Fruit fly (Drosophila melanogaster) whole organism, prepupa: Measurements from ENCODE around the gene Chrac-14.

Experiments used
- CG10631 ChIP-seq: fragments of 200-800 bp; sonication (Bioruptor generic); optimal IDR thresholded peaks from 2 replicates; lab custom pipeline; 2016; ENCODE audit warnings: missing biosample characterization, missing genetic modification characterization
- CG10669 ChIP-seq: fragments of 200-800 bp; sonication (Bioruptor generic); optimal IDR thresholded peaks from 3 replicates; lab custom pipeline; 2018; ENCODE audit warnings: missing biosample characterization, mild to moderate bottlenecking, missing genetic modification characterization, moderate library complexity
- CG11294 ChIP-seq: fragments of 200-800 bp; sonication (Bioruptor generic); IDR thresholded peaks from 2 replicates; pipeline ENCODE4 v1.3.6; 2022; ENCODE audit warnings: missing biosample characterization, missing genetic modification characterization
- CG11762 ChIP-seq: fragments of 200-800 bp; sonication (Bioruptor generic); optimal IDR thresholded peaks from 3 replicates; lab custom pipeline; 2016; ENCODE audit warnings: missing biosample characterization, missing genetic modification characterization; ENCODE audit not compliant: insufficient read depth
- CG11902 ChIP-seq: fragments of 200-800 bp; sonication (Bioruptor generic); optimal IDR thresholded peaks from 3 replicates; lab custom pipeline; 2016; ENCODE audit warnings: missing biosample characterization, missing genetic modification characterization
- CG1621 ChIP-seq: fragments of 200-800 bp; sonication (Bioruptor generic); optimal IDR thresholded peaks from 3 replicates; lab custom pipeline; 2018; ENCODE audit warnings: missing biosample characterization, mild to moderate bottlenecking, missing genetic modification characterization
- CG16779 ChIP-seq: fragments of 200-800 bp; sonication (Bioruptor generic); optimal IDR thresholded peaks from 3 replicates; lab custom pipeline; 2017; ENCODE audit warnings: missing biosample characterization, mild to moderate bottlenecking, missing genetic modification characterization
- CG3032 ChIP-seq: fragments of 200-800 bp; optimal IDR thresholded peaks from 2 replicates; lab custom pipeline; 2019; ENCODE audit warnings: missing biosample characterization, mild to moderate bottlenecking, missing genetic modification characterization, moderate library complexity
- CG31627 ChIP-seq: fragments of 200-800 bp; sonication (Bioruptor generic); optimal IDR thresholded peaks from 3 replicates; lab custom pipeline; 2016; ENCODE audit warnings: missing biosample characterization, missing genetic modification characterization
- CG32006 ChIP-seq: fragments of 200-800 bp; sonication (Bioruptor generic); optimal IDR thresholded peaks from 3 replicates; lab custom pipeline; 2017; ENCODE audit warnings: missing biosample characterization, mild to moderate bottlenecking, missing genetic modification characterization
- CG4318 ChIP-seq: fragments of 200-800 bp; sonication (Bioruptor generic); optimal IDR thresholded peaks from 3 replicates; lab custom pipeline; 2017; ENCODE audit warnings: missing biosample characterization, mild to moderate bottlenecking, missing genetic modification characterization
- CG6163 ChIP-seq: fragments of 200-800 bp; sonication (Bioruptor generic); IDR thresholded peaks from 3 replicates; pipeline ENCODE4 v1.3.6; 2022; ENCODE audit warnings: missing biosample characterization, missing genetic modification characterization
- CG6276 ChIP-seq: fragments of 200-800 bp; sonication (Bioruptor generic); optimal IDR thresholded peaks from 2 replicates; lab custom pipeline; 2017; ENCODE audit warnings: missing biosample characterization, mild to moderate bottlenecking, missing genetic modification characterization
- CG6792 ChIP-seq: fragments of 200-800 bp; sonication (Bioruptor generic); optimal IDR thresholded peaks from 3 replicates; lab custom pipeline; 2016; ENCODE audit warnings: missing biosample characterization, missing genetic modification characterization
- CG6808 ChIP-seq: fragments of 200-800 bp; sonication (Bioruptor generic); optimal IDR thresholded peaks from 3 replicates; lab custom pipeline; 2017; ENCODE audit warnings: missing biosample characterization, missing genetic modification characterization, mild to moderate bottlenecking, moderate library complexity, missing genetic modification reagents
- CG6854 ChIP-seq: fragments of 200-800 bp; sonication (Bioruptor generic); optimal IDR thresholded peaks from 2 replicates; lab custom pipeline; 2017; ENCODE audit warnings: missing biosample characterization, mild to moderate bottlenecking, missing genetic modification characterization
- CG7368 ChIP-seq: fragments of 200-800 bp; sonication (Bioruptor generic); optimal IDR thresholded peaks from 3 replicates; lab custom pipeline; 2016; ENCODE audit warnings: missing biosample characterization, missing genetic modification characterization
- CG8119 ChIP-seq: fragments of 200-800 bp; sonication (Bioruptor generic); IDR thresholded peaks from 3 replicates; pipeline ENCODE4 v1.3.6; 2022; ENCODE audit warnings: missing biosample characterization, missing genetic modification characterization
- CG8319 ChIP-seq: fragments of 200-800 bp; sonication (Bioruptor generic); optimal IDR thresholded peaks from 3 replicates; lab custom pipeline; 2016; ENCODE audit warnings: missing biosample characterization, missing genetic modification characterization
- CG8632 ChIP-seq: fragments of 200-800 bp; sonication (Bioruptor generic); optimal IDR thresholded peaks from 3 replicates; lab custom pipeline; 2016; ENCODE audit warnings: missing biosample characterization, missing genetic modification characterization
- Eip93F ChIP-seq: fragments of 200-800 bp; sonication (Bioruptor generic); optimal IDR thresholded peaks from 2 replicates; lab custom pipeline; 2016; ENCODE audit warnings: missing biosample characterization, mild to moderate bottlenecking, missing genetic modification characterization
- Gug ChIP-seq: fragments of 200-800 bp; sonication (Bioruptor generic); IDR thresholded peaks from 2 replicates; pipeline ENCODE4 v1.3.6; 2022; ENCODE audit warnings: missing biosample characterization, missing genetic modification characterization
- Hr38 ChIP-seq: sonication (Bioruptor generic); optimal IDR thresholded peaks from 2 replicates; lab custom pipeline; 2016; ENCODE audit warnings: missing biosample characterization, missing genetic modification characterization
- Hr39 ChIP-seq: fragments of 200-800 bp; sonication (Bioruptor generic); optimal IDR thresholded peaks from 2 replicates; lab custom pipeline; 2016; ENCODE audit warnings: missing biosample characterization, missing genetic modification characterization
- Hr4 ChIP-seq: fragments of 200-800 bp; sonication (Bioruptor generic); optimal IDR thresholded peaks from 3 replicates; lab custom pipeline; 2016; ENCODE audit warnings: missing biosample characterization, missing genetic modification characterization
- OdsH ChIP-seq: fragments of 200-800 bp; sonication (Bioruptor generic); optimal IDR thresholded peaks from 3 replicates; lab custom pipeline; 2016; ENCODE audit warnings: missing biosample characterization, missing genetic modification characterization
- Smox ChIP-seq: fragments of 200-800 bp; sonication (Bioruptor generic); optimal IDR thresholded peaks from 3 replicates; lab custom pipeline; 2016; ENCODE audit warnings: missing biosample characterization, missing genetic modification characterization
- Sox102F ChIP-seq: fragments of 200-800 bp; sonication (Bioruptor generic); optimal IDR thresholded peaks from 2 replicates; lab custom pipeline; 2016; ENCODE audit warnings: missing biosample characterization, mild to moderate bottlenecking, missing genetic modification characterization
- Sox14 ChIP-seq: fragments of 200-800 bp; sonication (Bioruptor generic); optimal IDR thresholded peaks from 3 replicates; lab custom pipeline; 2016; ENCODE audit warnings: missing biosample characterization, missing genetic modification characterization
- Sox15 ChIP-seq: fragments of 200-800 bp; sonication (Bioruptor generic); optimal IDR thresholded peaks from 3 replicates; lab custom pipeline; 2016; ENCODE audit warnings: missing biosample characterization, missing genetic modification characterization
- acj6 ChIP-seq: fragments of 200-800 bp; sonication (Bioruptor generic); optimal IDR thresholded peaks from 3 replicates; lab custom pipeline; 2016; ENCODE audit warnings: missing biosample characterization, missing genetic modification characterization
- dac ChIP-seq: fragments of 200-800 bp; sonication (Bioruptor generic); optimal IDR thresholded peaks from 2 replicates; lab custom pipeline; 2017; ENCODE audit warnings: missing biosample characterization, mild to moderate bottlenecking, missing genetic modification characterization
- dsx ChIP-seq: fragments of 200-800 bp; optimal IDR thresholded peaks from 3 replicates; lab custom pipeline; 2019; ENCODE audit warnings: missing biosample characterization, mild to moderate bottlenecking, missing genetic modification characterization, moderate library complexity; ENCODE audit not compliant: poor library complexity, severe bottlenecking
- esn ChIP-seq: fragments of 200-800 bp; sonication (Bioruptor generic); optimal IDR thresholded peaks from 2 replicates; lab custom pipeline; 2016; ENCODE audit warnings: missing biosample characterization, mild to moderate bottlenecking, missing genetic modification characterization, moderate library complexity
- fd59A ChIP-seq: fragments of 200-800 bp; sonication (Bioruptor generic); optimal IDR thresholded peaks from 2 replicates; lab custom pipeline; 2017; ENCODE audit warnings: missing biosample characterization, mild to moderate bottlenecking, missing genetic modification characterization, missing genetic modification reagents
- fd85E ChIP-seq: fragments of 200-800 bp; sonication (Bioruptor generic); optimal IDR thresholded peaks from 3 replicates; lab custom pipeline; 2016; ENCODE audit warnings: missing biosample characterization, missing genetic modification characterization
- fkh ChIP-seq: fragments of 200-800 bp; sonication (Bioruptor generic); optimal IDR thresholded peaks from 3 replicates; lab custom pipeline; 2017; ENCODE audit warnings: missing biosample characterization, mild to moderate bottlenecking, missing genetic modification characterization, moderate library complexity
- pdm3 ChIP-seq: fragments of 200-800 bp; sonication (Bioruptor generic); optimal IDR thresholded peaks from 3 replicates; lab custom pipeline; 2016; ENCODE audit warnings: missing biosample characterization, missing genetic modification characterization
- salr ChIP-seq, 2 experiments: fragments of 200-800 bp; sonication (Bioruptor generic); optimal IDR thresholded peaks; 3 replicates each; lab custom pipeline; 2016 to 2018; ENCODE audit warnings: missing biosample characterization in 2 of 2, missing genetic modification characterization in 2 of 2, mild to moderate bottlenecking in 1 of 2
- spab ChIP-seq: fragments of 200-800 bp; sonication (Bioruptor generic); optimal IDR thresholded peaks from 2 replicates; lab custom pipeline; 2017; ENCODE audit warnings: missing biosample characterization, mild to moderate bottlenecking, missing genetic modification characterization, missing genetic modification reagents
- topi ChIP-seq: fragments of 200-800 bp; sonication (Bioruptor generic); optimal IDR thresholded peaks from 3 replicates; lab custom pipeline; 2016; ENCODE audit warnings: missing biosample characterization, missing genetic modification characterization
- vri ChIP-seq: fragments of 200-800 bp; sonication (Bioruptor generic); optimal IDR thresholded peaks from 3 replicates; lab custom pipeline; 2016; ENCODE audit warnings: missing biosample characterization, mild to moderate bottlenecking, missing genetic modification characterization

Chrac-14 gene

DNA sequence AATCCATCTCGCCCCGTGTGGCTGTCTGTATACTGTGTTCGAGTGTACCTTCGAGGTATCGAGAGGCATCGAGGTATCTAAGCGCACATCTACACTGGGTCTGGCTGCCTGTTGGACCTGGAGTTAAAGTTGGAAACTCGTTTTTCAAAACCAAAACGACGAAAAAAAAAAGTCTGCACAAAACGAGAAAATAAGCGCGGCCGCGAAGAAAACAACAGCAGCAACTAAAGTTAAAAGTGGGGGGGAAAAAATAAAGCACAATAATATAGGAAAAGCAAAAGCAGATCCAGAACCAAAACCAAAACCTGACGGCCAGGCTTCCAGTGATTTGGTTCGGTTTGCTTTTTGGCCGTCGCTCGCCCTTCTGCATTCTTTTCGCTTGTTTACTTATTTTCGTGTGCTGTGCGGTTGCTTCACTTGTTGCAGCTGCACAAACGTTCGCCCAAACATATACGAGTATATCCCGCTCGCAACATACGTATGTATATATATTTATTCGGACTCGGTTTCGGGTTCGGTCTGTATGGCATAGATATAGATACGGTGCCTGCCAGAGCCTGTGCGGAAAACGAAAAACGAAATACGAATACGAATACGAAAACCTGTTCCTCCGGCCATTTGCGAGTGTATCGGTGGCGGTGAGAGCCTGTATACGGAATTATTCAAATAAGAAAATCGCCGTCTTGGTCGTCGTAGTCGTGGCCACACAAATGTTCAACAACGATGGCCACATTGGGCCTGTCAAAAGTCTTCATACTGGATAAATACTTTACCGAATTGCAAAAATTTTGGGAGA, 41.9 kb downstream of the Chrac-14 start (continued):
- TF ChIP-seq Smox (GFP tag; lab: Kevin White, UChicago) (peak; percentile 9), CG6792 (GFP tag; lab: Kevin White, UChicago) (peak; percentile 59), topi (peak; percentile 52), CG3032 (tag; lab: Kevin White, UChicago) (peak; percentile 77), CG11762 (no peak), CG10669 (GFP tag; lab: Kevin White, UChicago) (peak; percentile 86), spab (peak; percentile 96), Hr4 (GFP tag; lab: Kevin White, UChicago) (peak; percentile 21), CG31627 (GFP tag; lab: Kevin White, UChicago) (no peak), Hr39 (GFP tag; lab: Kevin White, UChicago) (no peak), CG6276 (GFP tag; lab: Kevin White, UChicago) (peak; percentile 87), CG11902 (GFP tag; lab: Kevin White, UChicago) (no peak), CG7368 (peak; percentile 44), fd59A (peak; percentile 70), CG11294 (GFP tag; lab: Robert Waterston, UW) (no peak), CG6163 (GFP tag; lab: Robert Waterston, UW) (peak; percentile 93), CG6808 (peak; percentile 98), pdm3 (GFP tag; lab: Kevin White, UChicago) (peak; percentile 35), OdsH (GFP tag; lab: Kevin White, UChicago) (peak; percentile 38), Sox14 (peak; percentile 22), CG6854 (GFP tag; lab: Kevin White, UChicago) (peak; percentile 93), CG4318 (GFP tag; lab: Kevin White, UChicago) (no peak), Hr38 (GFP tag; lab: Kevin White, UChicago) (no peak), CG32006 (GFP tag; lab: Kevin White, UChicago) (no peak), esn (GFP tag; lab: Kevin White, UChicago) (peak; percentile 28), CG10631 (GFP tag; lab: Kevin White, UChicago) (peak; percentile 23), Sox15 (GFP tag; lab: Kevin White, UChicago) (no peak), vri (GFP tag; lab: Kevin White, UChicago) (peak; percentile 69), salr (GFP tag; optimal IDR thresholded peaks at IDR 0.05; lab: Kevin White, UChicago) (peak; percentile 73 to 79), dac (peak; percentile 48), CG16779 (tag; lab: Kevin White, UChicago) (peak; percentile 91), Sox102F (peak; percentile 72), Gug (GFP tag; lab: Robert Waterston, UW) (no peak), CG1621 (tag; lab: Kevin White, UChicago) (peak; percentile 88), CG8319 (GFP tag; lab: Kevin White, UChicago) (peak; percentile 36), fkh (GFP tag; lab: Kevin White, UChicago) (peak; percentile 25), acj6 (GFP tag; lab: Kevin White, UChicago) (no peak), CG8632 (GFP tag; lab: Kevin White, UChicago) (peak; percentile 40), CG8119 (GFP tag; lab: Robert Waterston, UW) (peak; percentile 88), dsx (GFP tag; lab: Kevin White, UChicago) (peak; percentile 65), fd85E (peak; percentile 38), Eip93F (GFP tag; lab: Kevin White, UChicago) (peak; percentile 22)
- TF ChIP-seq, all 60 proteins: peak for 46
